Fruit fly (Drosophila melanogaster): ENCODE results near the gene RpL28.

RpL28 gene

DNA sequence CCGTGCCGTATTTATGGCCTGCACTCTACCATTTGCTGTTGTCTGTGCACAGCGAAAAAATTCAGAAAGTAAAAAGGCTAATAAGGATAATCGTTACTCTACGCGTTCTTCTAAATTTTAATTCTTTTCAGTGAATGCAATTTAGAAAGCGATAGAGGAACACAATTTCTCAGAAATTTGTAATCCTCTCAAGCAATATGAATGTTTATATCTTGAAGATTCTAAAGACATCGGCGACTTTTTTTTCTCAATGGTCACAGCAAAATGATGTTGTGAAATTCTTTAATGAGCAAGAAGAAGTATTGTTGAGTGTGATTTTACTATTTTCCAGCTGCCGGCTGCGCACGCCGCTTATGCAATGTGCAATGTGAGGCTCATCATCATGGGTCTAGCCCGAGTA lies 30.1 kb upstream of the RpL28 start (continued):
- no peak for TF ChIP-seq CG6276 (GFP tag; optimal IDR thresholded peaks at IDR 0.05)
- TF ChIP-seq CG6163 (GFP tag; IDR thresholded peaks at IDR 0.05): 0 out of 3 replicates have a peak, but pooled peaks have one; percentile 8
- no peak for TF ChIP-seq fkh (GFP tag; optimal IDR thresholded peaks at IDR 0.05)
- TF ChIP-seq CG11294 (GFP tag; IDR thresholded peaks at IDR 0.05): no peak
- TF ChIP-seq Lpt (GFP tag; optimal IDR thresholded peaks at IDR 0.05): no peak
- 0 out of 3 replicates have a peak, but pooled peaks have one; percentile 23 for TF ChIP-seq CG8119 (GFP tag; IDR thresholded peaks at IDR 0.05)
- peak; percentile 2 for TF ChIP-seq CG3032 (tag; optimal IDR thresholded peaks at IDR 0.05)
- TF ChIP-seq CG4318 (GFP tag; optimal IDR thresholded peaks at IDR 0.05): peak; percentile 7
- no peak for TF ChIP-seq Ets96B (tag; optimal IDR thresholded peaks at IDR 0.05)
- TF ChIP-seq CG10631 (GFP tag; optimal IDR thresholded peaks at IDR 0.05): no peak
- 0 out of 3 replicates have a peak, but pooled peaks have one; percentile 8 for TF ChIP-seq eg (GFP tag; IDR thresholded peaks at IDR 0.05)
- no peak for TF ChIP-seq dac (GFP tag; optimal IDR thresholded peaks at IDR 0.05)
- no peak for TF ChIP-seq CG1621 (tag; optimal IDR thresholded peaks at IDR 0.05)

- TF ChIP-seq dac (GFP tag; optimal IDR thresholded peaks at IDR 0.05): no peak
- peak; percentile 67; the same call in 2 of the 3 replicates for TF ChIP-seq eg (GFP tag; IDR thresholded peaks at IDR 0.05)
- peak; percentile 37; the same call in 1 of the 3 replicates for TF ChIP-seq CG8119 (GFP tag; IDR thresholded peaks at IDR 0.05)
- TF ChIP-seq Hr4 (GFP tag; optimal IDR thresholded peaks at IDR 0.05): no peak
- TF ChIP-seq Gug (GFP tag; IDR thresholded peaks at IDR 0.05): no peak
- peak; percentile 55 for TF ChIP-seq Eip78C (GFP tag)
- TF ChIP-seq CG34406 (GFP tag; optimal IDR thresholded peaks at IDR 0.05): no peak
- no peak for TF ChIP-seq CG31627 (GFP tag; optimal IDR thresholded peaks at IDR 0.05)
- no peak for TF ChIP-seq Eip93F (GFP tag; optimal IDR thresholded peaks at IDR 0.05)
- TF ChIP-seq CG6276 (GFP tag; optimal IDR thresholded peaks at IDR 0.05): no peak
- TF ChIP-seq Eip75B (GFP tag; optimal IDR thresholded peaks at IDR 0.05): no peak
- peak; percentile 64 for TF ChIP-seq Blimp-1 (GFP tag; optimal IDR thresholded peaks at IDR 0.05)
- TF ChIP-seq CG15336 (GFP tag; IDR thresholded peaks at IDR 0.05): peak; percentile 65
- TF ChIP-seq CG10631 (GFP tag; optimal IDR thresholded peaks at IDR 0.05): no peak
- no peak for TF ChIP-seq OdsH (GFP tag; optimal IDR thresholded peaks at IDR 0.05)
- TF ChIP-seq acj6 (GFP tag; optimal IDR thresholded peaks at IDR 0.05): no peak
- no peak for TF ChIP-seq CG8319 (GFP tag; optimal IDR thresholded peaks at IDR 0.05)
- no peak for TF ChIP-seq CG6163 (GFP tag; IDR thresholded peaks at IDR 0.05)
- TF ChIP-seq dsx (GFP tag; optimal IDR thresholded peaks at IDR 0.05; ENCODE audit: poor library complexity, severe bottlenecking): no peak
- peak; percentile 39 for TF ChIP-seq vri (GFP tag; optimal IDR thresholded peaks at IDR 0.05)
- TF ChIP-seq svp (GFP tag): peak; percentile 75
- TF ChIP-seq CG7368 (GFP tag; optimal IDR thresholded peaks at IDR 0.05): no peak
Observed at dm6 chr3L:3251659-3252490, 29.1 kb upstream of the RpL28 start.

dm6 chr3L:3250922-3251658 lies 28.3 kb upstream of the RpL28 start:
- TF ChIP-seq Eip78C (GFP tag) (peak; percentile 40), vri (GFP tag; optimal IDR thresholded peaks at IDR 0.05) (peak; percentile 4), Smox (GFP tag; optimal IDR thresholded peaks at IDR 0.05) (peak; percentile 18), dsx (GFP tag; optimal IDR thresholded peaks at IDR 0.05; ENCODE audit: poor library complexity, severe bottlenecking) (no peak), Eip93F (GFP tag; optimal IDR thresholded peaks at IDR 0.05) (peak; percentile 79), net (GFP tag; optimal IDR thresholded peaks at IDR 0.05) (peak; percentile 27), OdsH (GFP tag; optimal IDR thresholded peaks at IDR 0.05) (peak; percentile 6), CG8632 (GFP tag; optimal IDR thresholded peaks at IDR 0.05) (no peak), topi (GFP tag; optimal IDR thresholded peaks at IDR 0.05) (no peak), esn (GFP tag; optimal IDR thresholded peaks at IDR 0.05) (peak; percentile 30), Ets96B (tag; optimal IDR thresholded peaks at IDR 0.05) (no peak), svp (GFP tag) (peak; percentile 80)
